Worm (Caenorhabditis elegans): ENCODE data around the gene nape-1.

nape-1 gene

ce11 chrIV:3740830-3741477 lies at the start of gene nape-1:
nape-1 (minus strand) TSS chrIV:3740880.
- TF ChIP-seq npax-4 (tag; optimal IDR thresholded peaks at IDR 0.05) (no peak), ceh-18 (tag; optimal IDR thresholded peaks at IDR 0.05) (peak; percentile 40)

ce11 chrIV:3783910-3784309 lies 43.2 kb upstream of the nape-1 start, which contains the start of gene glct-6:
glct-6 (plus strand) TSS chrIV:3784210.
- no peak for TF ChIP-seq pha-2 (tag; optimal IDR thresholded peaks at IDR 0.05)
- TF ChIP-seq elt-4 (tag; optimal IDR thresholded peaks at IDR 0.05) = no peak
- no peak for TF ChIP-seq gmeb-2 (tag; optimal IDR thresholded peaks at IDR 0.05)
- TF ChIP-seq pag-3 (tag; optimal IDR thresholded peaks at IDR 0.05; ENCODE audit: borderline replicate concordance) = no peak
- TF ChIP-seq ceh-31 (tag; optimal IDR thresholded peaks at IDR 0.05) = no peak
- no peak for TF ChIP-seq dmd-4 (tag; optimal IDR thresholded peaks at IDR 0.05; ENCODE audit: borderline replicate concordance)
- no peak for TF ChIP-seq ceh-14 (tag; optimal IDR thresholded peaks at IDR 0.05)
- TF ChIP-seq ttx-3 (tag; optimal IDR thresholded peaks at IDR 0.05) = no peak
- no peak for TF ChIP-seq ceh-2 (tag; optimal IDR thresholded peaks at IDR 0.05)
- TF ChIP-seq hlh-8 (tag; optimal IDR thresholded peaks at IDR 0.05) = no peak
- no peak for TF ChIP-seq ztf-16 (tag; optimal IDR thresholded peaks at IDR 0.05)
- no peak for TF ChIP-seq pha-4 (tag; optimal IDR thresholded peaks at IDR 0.05)
- no peak for TF ChIP-seq sox-2 (GFP tag; IDR thresholded peaks at IDR 0.05)

DNA sequence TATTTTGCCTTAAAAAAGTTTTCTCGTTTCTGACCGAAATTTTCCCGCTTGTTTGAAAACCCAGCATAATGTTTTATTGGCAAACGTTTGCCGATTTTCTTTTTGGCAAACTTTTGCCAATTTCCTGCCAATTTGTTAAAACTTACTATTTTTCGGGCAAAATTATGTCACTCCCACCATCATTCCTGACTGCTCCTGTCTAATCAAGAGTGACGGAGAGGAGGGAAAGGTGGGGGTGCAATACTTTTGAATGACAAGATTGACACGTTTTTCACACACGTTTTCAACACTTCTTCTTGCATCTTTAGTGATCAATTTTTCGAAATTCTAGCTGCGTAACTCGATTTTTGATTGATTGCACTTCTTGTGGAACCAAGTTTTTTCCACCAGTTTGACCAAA lies 40.9 kb upstream of the nape-1 start:
- TF ChIP-seq odd-2 (tag; optimal IDR thresholded peaks at IDR 0.05) = no peak
- peak; percentile 75 for TF ChIP-seq unc-55 (GFP tag; optimal IDR thresholded peaks at IDR 0.05)

DNA sequence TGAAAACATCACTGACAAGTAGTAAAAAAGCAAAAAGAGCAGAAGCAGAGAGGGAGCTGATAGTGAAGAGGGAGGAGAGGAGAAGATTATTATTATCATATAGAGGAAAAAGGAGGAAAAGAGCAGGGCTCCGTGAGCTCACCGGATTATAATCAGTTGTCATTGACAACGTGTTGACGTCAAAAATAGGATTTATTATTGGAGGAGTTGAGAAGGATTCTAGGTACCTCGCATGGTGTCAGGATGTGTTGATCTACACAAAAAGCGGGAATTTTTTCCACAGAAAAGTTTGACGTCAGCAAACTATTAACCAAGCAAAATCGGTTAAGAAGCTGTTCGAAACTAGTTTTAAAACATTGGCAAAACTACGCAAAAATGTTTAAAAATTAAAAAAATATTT lies 33.5 kb upstream of the nape-1 start:
- TF ChIP-seq ama-1 (optimal IDR thresholded peaks at IDR 0.05) = no peak
- TF ChIP-seq npax-4 (tag; optimal IDR thresholded peaks at IDR 0.05) = no peak

DNA sequence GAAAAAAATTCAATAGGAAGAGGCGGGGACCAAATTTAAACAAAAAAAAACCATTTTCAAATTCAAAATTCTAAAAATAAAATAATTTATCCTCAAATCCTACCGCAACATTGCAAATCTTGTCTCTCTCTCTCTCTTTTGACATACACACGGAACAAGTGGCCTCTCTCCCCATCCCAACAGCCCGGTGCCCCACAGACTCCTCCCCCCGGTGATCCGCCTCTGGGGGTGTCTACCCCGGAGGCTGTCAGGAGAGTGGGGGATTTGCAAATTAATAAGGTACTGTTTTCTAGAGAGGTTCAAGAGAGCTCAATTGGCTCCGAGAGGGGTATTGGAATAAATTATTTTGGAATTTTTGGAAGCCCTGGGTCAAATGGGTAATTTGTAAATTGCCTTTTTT lies 27.1 kb upstream of the nape-1 start:
- no peak for TF ChIP-seq pqm-1 (tag; optimal IDR thresholded peaks at IDR 0.05)
- TF ChIP-seq ahr-1 (tag; optimal IDR thresholded peaks at IDR 0.05) = no peak

ce11 chrIV:3766589-3766988 lies 25.9 kb upstream of the nape-1 start, which contains the start of gene vab-2:
vab-2 (minus strand) TSS chrIV:3766826.
- TF ChIP-seq elt-4 (tag; optimal IDR thresholded peaks at IDR 0.05) = no peak

DNA sequence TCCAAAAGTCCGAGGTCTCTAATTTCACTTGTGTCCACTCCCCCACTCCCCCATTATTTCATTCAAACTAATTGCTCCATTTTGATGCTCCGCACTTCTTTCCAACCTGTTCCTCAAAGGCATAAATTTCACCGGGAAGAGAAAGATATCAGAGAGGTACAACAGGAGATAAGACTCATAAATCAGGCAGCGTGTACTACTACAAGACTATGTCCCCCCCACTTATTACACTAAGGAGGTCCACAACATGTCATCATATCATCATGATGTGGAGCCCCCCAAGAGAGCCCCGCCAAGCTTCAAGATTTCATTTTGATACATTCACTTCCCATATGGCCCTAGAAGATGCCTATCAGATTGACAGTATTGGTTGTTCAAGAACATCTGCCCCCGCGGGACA lies 24.8 kb upstream of the nape-1 start:
- TF ChIP-seq pha-2 (tag; optimal IDR thresholded peaks at IDR 0.05) (no peak), unc-55 (GFP tag; optimal IDR thresholded peaks at IDR 0.05) (peak; percentile 82), tbx-2 (tag; optimal IDR thresholded peaks at IDR 0.05) (no peak)

ce11 chrIV:3764012-3764549 lies 23.4 kb upstream of the nape-1 start:
- peak; percentile 43 for TF ChIP-seq ama-1 (optimal IDR thresholded peaks at IDR 0.05)
- peak; percentile 39 for TF ChIP-seq unc-42 (tag; optimal IDR thresholded peaks at IDR 0.05)
- peak; percentile 34 for TF ChIP-seq ref-2 (tag; optimal IDR thresholded peaks at IDR 0.05)
- TF ChIP-seq pqm-1 (tag; optimal IDR thresholded peaks at IDR 0.05) = no peak
- no peak for TF ChIP-seq nhr-11 (tag; optimal IDR thresholded peaks at IDR 0.05)
- TF ChIP-seq ceh-22 (tag; optimal IDR thresholded peaks at IDR 0.05) = peak; percentile 60
- TF ChIP-seq tbx-2 (tag; optimal IDR thresholded peaks at IDR 0.05) = peak; percentile 69

DNA sequence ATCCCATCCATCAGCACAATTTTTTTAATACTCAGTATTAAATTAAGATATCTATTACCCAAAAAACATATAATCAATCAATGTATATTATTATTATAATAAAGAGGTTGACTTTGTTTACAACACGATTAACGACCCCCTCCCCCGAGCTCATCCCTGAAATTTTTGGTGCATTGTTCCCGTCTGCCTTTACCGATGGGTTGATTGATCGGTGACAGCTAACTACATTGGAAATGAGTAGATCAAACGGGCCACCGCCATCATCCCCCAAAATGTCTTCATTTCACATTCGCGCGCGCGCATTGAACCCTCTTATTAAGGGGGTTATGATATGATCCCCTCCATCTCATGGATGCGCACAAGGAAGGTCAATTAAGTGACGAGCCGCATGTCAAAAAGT lies 19.1 kb upstream of the nape-1 start:
- TF ChIP-seq fkh-6 (tag; optimal IDR thresholded peaks at IDR 0.05) = no peak
- peak; percentile 57 for TF ChIP-seq unc-55 (GFP tag; optimal IDR thresholded peaks at IDR 0.05)
